Fruit fly (Drosophila melanogaster): Measurements from ENCODE around the gene CG43390.

CG43390 gene

dm6 chr3L:11561946-11562760 lies 17.6 kb downstream of the CG43390 start, which contains the start of the genes CG7394 and Mob2 (continued):
- TF ChIP-seq mirr (GFP tag; optimal IDR thresholded peaks at IDR 0.05), result peak; percentile 46
- TF ChIP-seq bigmax (GFP tag; optimal IDR thresholded peaks at IDR 0.05), result no peak
- no peak; the same call in 1 of the 2 replicates for TF ChIP-seq Gsc (GFP tag; IDR thresholded peaks at IDR 0.05)
- peak; percentile 92 for TF ChIP-seq stwl (tag; optimal IDR thresholded peaks at IDR 0.05)
- TF ChIP-seq dysf (GFP tag; IDR thresholded peaks at IDR 0.05), result peak; percentile 91
- TF ChIP-seq Hey (tag; optimal IDR thresholded peaks at IDR 0.05), result peak; percentile 67
- peak; percentile 65 for TF ChIP-seq gsb-n (tag; optimal IDR thresholded peaks at IDR 0.05)
- TF ChIP-seq Hr78 (GFP tag; optimal IDR thresholded peaks at IDR 0.05), result peak in 1 of 2 experiments; percentile 40
- peak; percentile 17 for TF ChIP-seq NC2α (GFP tag; optimal IDR thresholded peaks at IDR 0.05)
- peak; percentile 27 for TF ChIP-seq D19B (GFP tag; optimal IDR thresholded peaks at IDR 0.05)
- peak; percentile 64 for TF ChIP-seq BtbVII (GFP tag; optimal IDR thresholded peaks at IDR 0.05)
- peak; percentile 87 for TF ChIP-seq CG34224 (GFP tag; IDR thresholded peaks at IDR 0.05; ENCODE audit: partially characterized antibody)
- no peak; the same call in 1 of the 2 replicates for TF ChIP-seq crol (GFP tag; IDR thresholded peaks at IDR 0.05)
- peak; percentile 57 for TF ChIP-seq pb (GFP tag; optimal IDR thresholded peaks at IDR 0.05)
- peak; percentile 90 for TF ChIP-seq fd3F (GFP tag; optimal IDR thresholded peaks at IDR 0.05)
- peak; percentile 78 for TF ChIP-seq Mrtf (GFP tag; IDR thresholded peaks at IDR 0.05)
- TF ChIP-seq CG15514 (GFP tag; optimal IDR thresholded peaks at IDR 0.05), result peak; percentile 80
- peak; percentile 86 for TF ChIP-seq Ssrp (tag; optimal IDR thresholded peaks at IDR 0.05)
- peak; percentile 94 for TF ChIP-seq CG13775 (GFP tag; optimal IDR thresholded peaks at IDR 0.05)
- TF ChIP-seq Hmr (GFP tag; optimal IDR thresholded peaks at IDR 0.05), result peak; percentile 88
- peak; percentile 85 for TF ChIP-seq Bteb2 (GFP tag; optimal IDR thresholded peaks at IDR 0.05)
- TF ChIP-seq CG2120 (GFP tag; optimal IDR thresholded peaks at IDR 0.05), result peak; percentile 96
- TF ChIP-seq CG11247 (GFP tag; IDR thresholded peaks at IDR 0.05), result peak; percentile 92
- peak; percentile 88 for TF ChIP-seq Blimp-1 (GFP tag; optimal IDR thresholded peaks at IDR 0.05)
- TF ChIP-seq CG7745 (tag; optimal IDR thresholded peaks at IDR 0.05), result no peak
- peak; percentile 67 for TF ChIP-seq CG11723 (GFP tag; optimal IDR thresholded peaks at IDR 0.05)
- TF ChIP-seq CG10462 (GFP tag; optimal IDR thresholded peaks at IDR 0.05), result peak; percentile 81
- TF ChIP-seq vvl (GFP tag; IDR thresholded peaks at IDR 0.05), result peak; percentile 94
- TF ChIP-seq Kr (GFP tag; optimal IDR thresholded peaks at IDR 0.05), result no peak
- TF ChIP-seq CG17361 (GFP tag; IDR thresholded peaks at IDR 0.05), result peak; percentile 82
- peak; percentile 81 for TF ChIP-seq tx (GFP tag; optimal IDR thresholded peaks at IDR 0.05)
- no peak for TF ChIP-seq zf30C (GFP tag; optimal IDR thresholded peaks at IDR 0.05)
- peak; percentile 62; the same call in 2 of the 3 replicates for TF ChIP-seq z (GFP tag; IDR thresholded peaks at IDR 0.05)
- peak; percentile 90 for TF ChIP-seq nmo (GFP tag; optimal IDR thresholded peaks at IDR 0.05)
- TF ChIP-seq CG6175 (GFP tag; IDR thresholded peaks at IDR 0.05), result peak; percentile 83
- TF ChIP-seq esg (GFP tag; conservative IDR thresholded peaks at IDR 0.05), result peak; percentile 80
- peak; percentile 83 for TF ChIP-seq dmrt99B (tag; optimal IDR thresholded peaks at IDR 0.05)
- TF ChIP-seq CG15269 (tag; optimal IDR thresholded peaks at IDR 0.05), result peak; percentile 93
- TF ChIP-seq ftz-f1 (GFP tag; optimal IDR thresholded peaks at IDR 0.05), result no peak
- TF ChIP-seq H15 (GFP tag; IDR thresholded peaks at IDR 0.05), result peak; percentile 88
- TF ChIP-seq pum (GFP tag; optimal IDR thresholded peaks at IDR 0.05), result peak; percentile 70
- TF ChIP-seq CG2129 (GFP tag; IDR thresholded peaks at IDR 0.05; ENCODE audit: partially characterized antibody), result peak; percentile 69
- peak; percentile 78 for TF ChIP-seq CG1603 (tag; optimal IDR thresholded peaks at IDR 0.05)
- peak; percentile 81 for TF ChIP-seq ase (GFP tag; IDR thresholded peaks at IDR 0.05)
- TF ChIP-seq Sox100B (GFP tag; optimal IDR thresholded peaks at IDR 0.05), result peak; percentile 79
- peak; percentile 80 for TF ChIP-seq repo (GFP tag; optimal IDR thresholded peaks at IDR 0.05)
- TF ChIP-seq CG8089 (GFP tag; optimal IDR thresholded peaks at IDR 0.05), result peak; percentile 37
- peak; percentile 62 for TF ChIP-seq CG3407 (GFP tag; optimal IDR thresholded peaks at IDR 0.05)
